Fruit fly (Drosophila melanogaster) whole organism, embryonic: ENCODE results near the gene thoc7.
A peak's percentile ranks its signal among the peaks of the same experiment; 100 is the strongest.

Experiments used
- Atf6 ChIP-seq: fragments of 200-800 bp; sonication (Bioruptor generic); IDR thresholded peaks from 2 replicates; pipeline ENCODE4 v1.3.6; 2022; ENCODE audit warnings: missing biosample characterization, missing genetic modification characterization
- BEAF-32 ChIP-seq: fragments of 200-800 bp; sonication (Bioruptor generic); optimal IDR thresholded peaks from 3 replicates; lab custom pipeline; 2017; ENCODE audit warnings: missing biosample characterization, missing genetic modification characterization, mild to moderate bottlenecking, moderate library complexity, missing genetic modification reagents
- Bdp1 ChIP-seq: fragments of 200-800 bp; sonication (Bioruptor generic); optimal IDR thresholded peaks from 3 replicates; lab custom pipeline; 2016; ENCODE audit warnings: missing biosample characterization, missing genetic modification characterization
- CG10543 ChIP-seq: fragments of 200-800 bp; sonication (Bioruptor generic); optimal IDR thresholded peaks from 3 replicates; lab custom pipeline; 2017; ENCODE audit warnings: missing biosample characterization, mild to moderate bottlenecking, missing genetic modification characterization, moderate library complexity
- CG10959 ChIP-seq: fragments of 200-800 bp; sonication (Bioruptor generic); IDR thresholded peaks from 2 replicates; pipeline ENCODE4 v1.3.6; 2022; ENCODE audit warnings: missing biosample characterization, missing genetic modification characterization
- CG12299 ChIP-seq: fragments of 200-800 bp; sonication (Bioruptor generic); optimal IDR thresholded peaks from 2 replicates; lab custom pipeline; 2018; ENCODE audit warnings: missing biosample characterization, mild to moderate bottlenecking, missing genetic modification characterization
- CG12769 ChIP-seq: fragments of 200-800 bp; sonication (Bioruptor generic); optimal IDR thresholded peaks from 2 replicates; lab custom pipeline; 2019; ENCODE audit warnings: missing biosample characterization, mild to moderate bottlenecking, missing genetic modification characterization, moderate library complexity
- CG13775 ChIP-seq: fragments of 200-800 bp; sonication (Bioruptor generic); optimal IDR thresholded peaks from 3 replicates; lab custom pipeline; 2017; ENCODE audit warnings: missing biosample characterization, mild to moderate bottlenecking, missing genetic modification characterization
- CG15696 ChIP-seq: fragments of 200-800 bp; sonication (Bioruptor generic); optimal IDR thresholded peaks from 2 replicates; lab custom pipeline; 2019; ENCODE audit warnings: missing biosample characterization, mild to moderate bottlenecking, missing genetic modification characterization, moderate library complexity
- CG1792 ChIP-seq: fragments of 200-800 bp; sonication (Bioruptor generic); optimal IDR thresholded peaks from 2 replicates; lab custom pipeline; 2016; ENCODE audit warnings: missing biosample characterization, missing genetic modification characterization
- CG18764 ChIP-seq: fragments of 200-800 bp; sonication (Bioruptor generic); optimal IDR thresholded peaks from 3 replicates; lab custom pipeline; 2016; ENCODE audit warnings: missing biosample characterization, missing genetic modification characterization
- CG3281 ChIP-seq: fragments of 200-800 bp; sonication (Bioruptor generic); optimal IDR thresholded peaks from 3 replicates; lab custom pipeline; 2017; ENCODE audit warnings: missing biosample characterization, mild to moderate bottlenecking, missing genetic modification characterization
- CG3726 ChIP-seq: fragments of 200-800 bp; sonication (Bioruptor generic); IDR thresholded peaks from 3 replicates; pipeline ENCODE4, ENCODE4 v1.3.6; 2022; ENCODE audit warnings: missing biosample characterization, missing genetic modification characterization
- CG6854 ChIP-seq: fragments of 200-800 bp; sonication (Bioruptor generic); optimal IDR thresholded peaks from 3 replicates; lab custom pipeline; 2017; ENCODE audit warnings: missing biosample characterization, mild to moderate bottlenecking, missing genetic modification characterization
- CG7556 ChIP-seq: fragments of 200-800 bp; sonication (Bioruptor generic); optimal IDR thresholded peaks from 2 replicates; lab custom pipeline; 2017; ENCODE audit warnings: missing biosample characterization, mild to moderate bottlenecking, missing genetic modification characterization
- CG7839 ChIP-seq: fragments of 200-800 bp; sonication (Bioruptor generic); optimal IDR thresholded peaks from 3 replicates; lab custom pipeline; 2018; ENCODE audit warnings: missing biosample characterization, mild to moderate bottlenecking, missing genetic modification characterization, moderate library complexity
- CG8388 ChIP-seq: fragments of 200-800 bp; sonication (Bioruptor generic); optimal IDR thresholded peaks from 2 replicates; lab custom pipeline; 2019; ENCODE audit warnings: missing biosample characterization, mild to moderate bottlenecking, missing genetic modification characterization, moderate library complexity
- CG8944 ChIP-seq: fragments of 200-800 bp; sonication (Bioruptor generic); optimal IDR thresholded peaks from 3 replicates; lab custom pipeline; 2016; ENCODE audit warnings: missing biosample characterization, missing genetic modification characterization
- CG9437 ChIP-seq: fragments of 200-800 bp; sonication (Bioruptor generic); optimal IDR thresholded peaks from 2 replicates; lab custom pipeline; 2018; ENCODE audit warnings: missing biosample characterization, mild to moderate bottlenecking, missing genetic modification characterization
- CTCF ChIP-seq: fragments of 200-800 bp; sonication (Bioruptor generic); optimal IDR thresholded peaks from 2 replicates; lab custom pipeline; 2017; ENCODE audit warnings: missing biosample characterization, mild to moderate bottlenecking, missing genetic modification characterization, moderate library complexity
- Dek ChIP-seq: fragments of 200-800 bp; sonication (Bioruptor generic); optimal IDR thresholded peaks from 3 replicates; lab custom pipeline; 2019; ENCODE audit warnings: missing biosample characterization, mild to moderate bottlenecking, missing genetic modification characterization, moderate library complexity
- Dfd ChIP-seq, 2 experiments: fragments of >200 bp; optimal IDR thresholded peaks; 2 replicates each; lab custom pipeline; 2017; ENCODE audit warnings: missing biosample characterization in 2 of 2, missing genetic modification characterization in 2 of 2
- Dip2 ChIP-seq: fragments of 200-800 bp; sonication (Bioruptor generic); IDR thresholded peaks from 2 replicates; pipeline ENCODE4 v1.3.6; 2022; ENCODE audit warnings: missing biosample characterization, missing genetic modification characterization
- Dll ChIP-seq: fragments of 200-800 bp; sonication (Bioruptor generic); IDR thresholded peaks from 4 replicates; pipeline ENCODE4 v1.3.6; 2022; ENCODE audit warnings: missing biosample characterization, missing genetic modification characterization; ENCODE audit not compliant: partially characterized antibody
- HLH4C ChIP-seq: fragments of 200-800 bp; sonication (Bioruptor generic); IDR thresholded peaks from 3 replicates; pipeline ENCODE4 v1.3.6; 2022; ENCODE audit warnings: missing biosample characterization, missing genetic modification characterization; ENCODE audit not compliant: partially characterized antibody
- Hr51 ChIP-seq, 2 experiments: fragments of 200-800 bp; sonication (Bioruptor generic); optimal IDR thresholded peaks; 2 replicates in 1 of 2; 3 replicates in 1 of 2; lab custom pipeline; 2016 to 2018; ENCODE audit warnings: missing biosample characterization in 2 of 2, missing genetic modification characterization in 2 of 2, mild to moderate bottlenecking in 1 of 2, moderate library complexity in 1 of 2
- Lim3 ChIP-seq: fragments of 200-800 bp; sonication (Bioruptor generic); IDR thresholded peaks from 2 replicates; pipeline ENCODE4 v1.3.6; 2022; ENCODE audit warnings: missing biosample characterization, missing genetic modification characterization
- Poxn ChIP-seq: fragments of 200-800 bp; sonication (Bioruptor generic); IDR thresholded peaks from 2 replicates; pipeline ENCODE4 v1.3.6; 2022; ENCODE audit warnings: missing biosample characterization, missing genetic modification characterization
- Ravus ChIP-seq: fragments of 200-800 bp; sonication (Bioruptor generic); IDR thresholded peaks from 2 replicates; pipeline ENCODE4 v1.3.6; 2022; ENCODE audit warnings: missing biosample characterization, missing genetic modification characterization
- Rx ChIP-seq: fragments of 200-800 bp; sonication (Bioruptor generic); IDR thresholded peaks from 2 replicates; pipeline ENCODE4 v1.3.6; 2022; ENCODE audit warnings: missing biosample characterization, missing genetic modification characterization
- Scr ChIP-seq: fragments of 200-800 bp; sonication (Bioruptor generic); IDR thresholded peaks from 2 replicates; pipeline ENCODE4 v1.3.6; 2022; ENCODE audit warnings: missing biosample characterization, missing genetic modification characterization; ENCODE audit not compliant: partially characterized antibody
- Trl ChIP-seq, 3 experiments: fragments of >200 bp in 2 of 3; fragments of 200-800 bp in 1 of 3; sonication (Bioruptor generic) in 1 of 3; optimal IDR thresholded peaks; 2 replicates in 1 of 3; 3 replicates in 2 of 3; lab custom pipeline; 2016 to 2017; ENCODE audit warnings: missing biosample characterization in 1 of 3, missing genetic modification characterization in 1 of 3
- Xrp1 ChIP-seq: fragments of 200-800 bp; sonication (Bioruptor generic); IDR thresholded peaks from 2 replicates; pipeline ENCODE4 v1.3.6; 2022; ENCODE audit warnings: missing biosample characterization, missing genetic modification characterization
- YL-1 ChIP-seq: fragments of 200-800 bp; sonication (Bioruptor generic); optimal IDR thresholded peaks from 3 replicates; lab custom pipeline; 2017; ENCODE audit warnings: missing biosample characterization, mild to moderate bottlenecking, missing genetic modification characterization
- al ChIP-seq: fragments of 200-800 bp; sonication (Bioruptor generic); IDR thresholded peaks from 2 replicates; pipeline ENCODE4 v1.3.6; 2022; ENCODE audit warnings: missing biosample characterization, missing genetic modification characterization
- amos ChIP-seq: fragments of 200-800 bp; sonication (Bioruptor generic); IDR thresholded peaks from 2 replicates; pipeline ENCODE4 v1.3.6; 2022; ENCODE audit warnings: missing biosample characterization, missing genetic modification characterization; ENCODE audit not compliant: partially characterized antibody
- ara ChIP-seq: fragments of 200-800 bp; sonication (Bioruptor generic); IDR thresholded peaks from 2 replicates; pipeline ENCODE4 v1.3.6; 2022; ENCODE audit warnings: missing biosample characterization, missing genetic modification characterization
- ase ChIP-seq: fragments of 200-800 bp; sonication (Bioruptor generic); IDR thresholded peaks from 3 replicates; pipeline ENCODE4 v1.3.6; 2022; ENCODE audit warnings: missing biosample characterization, missing genetic modification characterization
- crp ChIP-seq, 2 experiments: fragments of 200-800 bp; sonication (Bioruptor generic); optimal IDR thresholded peaks; 2 replicates in 1 of 2; 3 replicates in 1 of 2; lab custom pipeline; 2017; ENCODE audit warnings: missing biosample characterization in 2 of 2, missing genetic modification characterization in 2 of 2, mild to moderate bottlenecking in 1 of 2, moderate library complexity in 1 of 2
- da ChIP-seq: fragments of 200-800 bp; sonication (Bioruptor generic); optimal IDR thresholded peaks from 2 replicates; lab custom pipeline; 2016; ENCODE audit warnings: missing biosample characterization, missing genetic modification characterization
- exex ChIP-seq: fragments of 200-800 bp; sonication (Bioruptor generic); optimal IDR thresholded peaks from 4 replicates; lab custom pipeline; 2018; ENCODE audit warnings: missing biosample characterization, mild to moderate bottlenecking, missing genetic modification characterization, moderate library complexity
- grau ChIP-seq: fragments of 200-800 bp; optimal IDR thresholded peaks from 3 replicates; lab custom pipeline; 2019; ENCODE audit warnings: missing biosample characterization, mild to moderate bottlenecking, missing genetic modification characterization, moderate library complexity
- lab ChIP-seq: fragments of 200-800 bp; sonication (Bioruptor generic); optimal IDR thresholded peaks from 3 replicates; lab custom pipeline; 2017; ENCODE audit warnings: missing biosample characterization, missing genetic modification characterization, mild to moderate bottlenecking, moderate library complexity, missing genetic modification reagents
- lmd ChIP-seq: fragments of 200-800 bp; sonication (Bioruptor generic); IDR thresholded peaks from 2 replicates; pipeline ENCODE4 v1.3.6; 2022; ENCODE audit warnings: missing biosample characterization, missing genetic modification characterization
- seq ChIP-seq: fragments of 200-800 bp; sonication (Bioruptor generic); IDR thresholded peaks from 2 replicates; pipeline ENCODE4 v1.3.6; 2022; ENCODE audit warnings: missing biosample characterization, missing genetic modification characterization
- shn ChIP-seq: fragments of 200-800 bp; sonication (Bioruptor generic); optimal IDR thresholded peaks from 3 replicates; lab custom pipeline; 2016; ENCODE audit warnings: missing biosample characterization, missing genetic modification characterization
- sob ChIP-seq: fragments of 200-800 bp; sonication (Bioruptor generic); IDR thresholded peaks from 2 replicates; pipeline ENCODE4 v1.3.6; 2022; ENCODE audit warnings: missing biosample characterization, missing genetic modification characterization
- tup ChIP-seq: fragments of 200-800 bp; sonication (Bioruptor generic); optimal IDR thresholded peaks from 2 replicates; lab custom pipeline; 2016; ENCODE audit warnings: missing biosample characterization, mild to moderate bottlenecking, missing genetic modification characterization, moderate library complexity
- zfh1 ChIP-seq: fragments of 200-800 bp; sonication (Bioruptor generic); IDR thresholded peaks from 3 replicates; pipeline ENCODE4 v1.3.6; 2022; ENCODE audit warnings: missing biosample characterization, missing genetic modification characterization

thoc7 gene

DNA sequence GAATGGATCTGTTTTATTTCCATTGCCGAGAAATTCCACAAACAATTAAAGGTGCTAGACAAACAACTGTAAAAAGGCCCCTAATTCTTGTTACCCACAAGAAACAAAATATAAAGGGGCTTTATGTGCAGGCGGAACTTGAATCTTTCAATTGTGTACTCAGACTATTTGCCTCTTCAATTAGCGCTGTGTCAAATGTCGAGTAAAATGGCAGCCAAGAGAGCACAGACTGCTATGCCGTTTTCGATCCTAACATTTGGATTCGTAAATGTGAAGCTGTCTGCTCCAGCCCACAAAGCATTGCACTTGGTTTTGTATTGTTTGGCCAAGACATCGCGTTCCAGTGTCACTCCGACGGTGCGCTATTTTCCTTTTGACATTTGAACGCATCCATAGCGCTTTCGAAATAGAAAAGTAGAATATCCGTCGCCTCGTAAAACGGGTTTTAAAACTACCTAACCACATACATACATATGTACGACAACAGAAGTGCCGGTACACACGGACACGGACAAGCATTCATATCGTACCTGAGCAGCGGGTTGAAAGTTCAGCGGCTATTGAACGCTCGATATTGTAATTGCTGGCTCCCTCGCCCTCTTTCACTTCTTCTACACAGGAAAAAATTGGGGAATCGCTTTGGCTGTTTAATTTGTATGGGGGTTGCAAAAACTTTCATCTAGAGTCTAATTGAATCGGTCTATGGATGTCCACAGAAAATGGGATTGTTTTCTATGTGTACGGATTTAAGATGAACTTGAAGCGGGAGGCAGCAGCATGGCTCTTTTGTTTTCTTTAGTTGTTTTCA, 46.3 kb downstream of the thoc7 start (continued):
- peak; percentile 30 for TF ChIP-seq grau (tag; lab: Kevin White, UChicago)
- TF ChIP-seq Trl (optimal IDR thresholded peaks at IDR 0.05; lab: Kevin White, UChicago): no peak
- peak; percentile 2 for TF ChIP-seq Trl (GFP tag; optimal IDR thresholded peaks at IDR 0.05; lab: Kevin White, UChicago)
- TF ChIP-seq CG9437 (GFP tag; lab: Kevin White, UChicago): no peak
- TF ChIP-seq BEAF-32 (GFP tag; lab: Kevin White, UChicago): no peak
- no peak for TF ChIP-seq Bdp1 (GFP tag; lab: Kevin White, UChicago)
- TF ChIP-seq Ravus: no peak
- TF ChIP-seq zfh1 (GFP tag; lab: Robert Waterston, UW): 0 out of 3 replicates have a peak, but pooled peaks have one; percentile 40
- TF ChIP-seq CG6854 (GFP tag; lab: Kevin White, UChicago): no peak
- no peak for TF ChIP-seq al
- TF ChIP-seq CG15696: no peak
- no peak for TF ChIP-seq tup (GFP tag; lab: Kevin White, UChicago)
- TF ChIP-seq ara (GFP tag; lab: Robert Waterston, UW): 0 out of 2 replicates have a peak, but pooled peaks have one; percentile 7
- TF ChIP-seq CG10543 (GFP tag; lab: Kevin White, UChicago): no peak
- TF ChIP-seq CG3726 (GFP tag; lab: Robert Waterston, UW): no peak
- peak; percentile 25 for TF ChIP-seq CG7839 (tag; lab: Kevin White, UChicago)
- TF ChIP-seq Poxn (GFP tag; lab: Robert Waterston, UW): no peak
- TF ChIP-seq CG13775 (GFP tag; lab: Kevin White, UChicago): no peak
- TF ChIP-seq Dll (GFP tag; lab: Robert Waterston, UW): no peak
- TF ChIP-seq Dek (tag; lab: Kevin White, UChicago): no peak
- TF ChIP-seq crp (GFP tag; optimal IDR thresholded peaks at IDR 0.05; lab: Kevin White, UChicago): no peak
- no peak for TF ChIP-seq seq (GFP tag; lab: Robert Waterston, UW)
- no peak for TF ChIP-seq shn (GFP tag; lab: Kevin White, UChicago)
- TF ChIP-seq amos (GFP tag; lab: Robert Waterston, UW): 0 out of 2 replicates have a peak, but pooled peaks have one; percentile 20
- no peak for TF ChIP-seq lmd (GFP tag; lab: Robert Waterston, UW)
- TF ChIP-seq YL-1 (GFP tag; lab: Kevin White, UChicago): no peak
- no peak for TF ChIP-seq Atf6 (GFP tag; lab: Robert Waterston, UW)
- peak; percentile 23 for TF ChIP-seq CG3281 (GFP tag; lab: Kevin White, UChicago)
- peak; percentile 52 for TF ChIP-seq lab
- no peak for TF ChIP-seq ase
- no peak for TF ChIP-seq sob (GFP tag; lab: Robert Waterston, UW)
- no peak for TF ChIP-seq Dfd (GFP tag; optimal IDR thresholded peaks at IDR 0.05; lab: Kevin White, UChicago)
- no peak for TF ChIP-seq Dip2 (GFP tag; lab: Robert Waterston, UW)
- TF ChIP-seq CG10959 (GFP tag; lab: Robert Waterston, UW): no peak
- peak; percentile 52 for TF ChIP-seq Xrp1 (GFP tag; lab: Robert Waterston, UW)
- TF ChIP-seq Rx (GFP tag; lab: Robert Waterston, UW): no peak
- no peak for TF ChIP-seq CG1792 (GFP tag; lab: Kevin White, UChicago)
- no peak for TF ChIP-seq CG8944 (GFP tag; lab: Kevin White, UChicago)
- TF ChIP-seq CG7556 (GFP tag; lab: Kevin White, UChicago): peak; percentile 20
- no peak for TF ChIP-seq Scr (GFP tag; lab: Robert Waterston, UW)
- TF ChIP-seq da (GFP tag; lab: Kevin White, UChicago): no peak
- no peak for TF ChIP-seq CG12299 (tag; lab: Kevin White, UChicago)
- no peak for TF ChIP-seq HLH4C
- peak; percentile 14 for TF ChIP-seq CG18764 (GFP tag; lab: Kevin White, UChicago)
- peak in 1 of 2 experiments; percentile 11 for TF ChIP-seq Hr51 (GFP tag; optimal IDR thresholded peaks at IDR 0.05; lab: Kevin White, UChicago)
- no peak for TF ChIP-seq CG12769 (tag; lab: Kevin White, UChicago)
- no peak for TF ChIP-seq exex (tag; lab: Kevin White, UChicago)
- peak; percentile 37 for TF ChIP-seq CG8388 (GFP tag; lab: Kevin White, UChicago)
- TF ChIP-seq CTCF: peak; percentile 58
- TF ChIP-seq Lim3 (GFP tag; lab: Robert Waterston, UW): no peak
